Fruit fly (Drosophila melanogaster) whole organism, embryonic: ENCODE data around the gene DopEcR.
A peak's percentile ranks its signal among the peaks of the same experiment; 100 is the strongest.

ENCODE experiments used
- Bgb ChIP-seq: fragments of 200-800 bp; sonication (Bioruptor generic); IDR thresholded peaks from 2 replicates; pipeline ENCODE4 v1.3.6; 2022; ENCODE audit warnings: missing biosample characterization, missing genetic modification characterization; ENCODE audit not compliant: partially characterized antibody
- CG10431 ChIP-seq: fragments of 200-800 bp; sonication (Bioruptor generic); optimal IDR thresholded peaks from 3 replicates; lab custom pipeline; 2018; ENCODE audit warnings: missing biosample characterization, mild to moderate bottlenecking, missing genetic modification characterization
- CG10543 ChIP-seq: fragments of 200-800 bp; sonication (Bioruptor generic); optimal IDR thresholded peaks from 3 replicates; lab custom pipeline; 2017; ENCODE audit warnings: missing biosample characterization, mild to moderate bottlenecking, missing genetic modification characterization, moderate library complexity
- CG12155 ChIP-seq: fragments of 200-800 bp; sonication (Bioruptor generic); optimal IDR thresholded peaks from 3 replicates; lab custom pipeline; 2016; ENCODE audit warnings: missing biosample characterization, missing genetic modification characterization
- CG13287 ChIP-seq: fragments of 200-800 bp; sonication (Bioruptor generic); IDR thresholded peaks from 2 replicates; pipeline ENCODE4 v1.3.6; 2022; ENCODE audit warnings: missing biosample characterization, missing genetic modification characterization; ENCODE audit not compliant: partially characterized antibody
- CG32532 ChIP-seq: fragments of 200-800 bp; sonication (Bioruptor generic); IDR thresholded peaks from 2 replicates; pipeline ENCODE4 v1.3.6; 2022; ENCODE audit warnings: missing biosample characterization, missing genetic modification characterization
- CG33557 ChIP-seq: fragments of 200-800 bp; sonication (Bioruptor generic); optimal IDR thresholded peaks from 2 replicates; lab custom pipeline; 2019; ENCODE audit warnings: missing biosample characterization, mild to moderate bottlenecking, missing genetic modification characterization, moderate library complexity
- CG3726 ChIP-seq: fragments of 200-800 bp; sonication (Bioruptor generic); IDR thresholded peaks from 3 replicates; pipeline ENCODE4, ENCODE4 v1.3.6; 2022; ENCODE audit warnings: missing biosample characterization, missing genetic modification characterization
- CG3847 ChIP-seq: fragments of 200-800 bp; sonication (Bioruptor generic); IDR thresholded peaks from 2 replicates; pipeline ENCODE4 v1.3.6; 2022; ENCODE audit warnings: missing biosample characterization, missing genetic modification characterization
- CG3995 ChIP-seq: fragments of 200-800 bp; sonication (Bioruptor generic); optimal IDR thresholded peaks from 3 replicates; lab custom pipeline; 2016; ENCODE audit warnings: missing biosample characterization, missing genetic modification characterization
- CG6791 ChIP-seq: fragments of 200-800 bp; sonication (Bioruptor generic); IDR thresholded peaks from 3 replicates; pipeline ENCODE4 v1.3.6; 2022; ENCODE audit warnings: missing biosample characterization, missing genetic modification characterization; ENCODE audit not compliant: partially characterized antibody
- CG8281 ChIP-seq: fragments of 200-800 bp; sonication (Bioruptor generic); optimal IDR thresholded peaks from 2 replicates; lab custom pipeline; 2018; ENCODE audit warnings: missing biosample characterization, mild to moderate bottlenecking, missing genetic modification characterization, moderate library complexity
- CG8765 ChIP-seq: fragments of 200-800 bp; sonication (Bioruptor generic); IDR thresholded peaks from 2 replicates; pipeline ENCODE4 v1.3.6; 2022; ENCODE audit warnings: missing biosample characterization, missing genetic modification characterization
- CG9437 ChIP-seq: fragments of 200-800 bp; sonication (Bioruptor generic); optimal IDR thresholded peaks from 2 replicates; lab custom pipeline; 2018; ENCODE audit warnings: missing biosample characterization, mild to moderate bottlenecking, missing genetic modification characterization
- CG9727 ChIP-seq: fragments of 200-800 bp; sonication (Bioruptor generic); optimal IDR thresholded peaks from 3 replicates; lab custom pipeline; 2017; ENCODE audit warnings: missing biosample characterization, mild to moderate bottlenecking, missing genetic modification characterization
- Dfd ChIP-seq, 2 experiments: fragments of >200 bp; optimal IDR thresholded peaks; 2 replicates each; lab custom pipeline; 2017; ENCODE audit warnings: missing biosample characterization in 2 of 2, missing genetic modification characterization in 2 of 2
- Dp ChIP-seq: fragments of 200-800 bp; sonication (Bioruptor generic); optimal IDR thresholded peaks from 2 replicates; lab custom pipeline; 2018; ENCODE audit warnings: missing biosample characterization, mild to moderate bottlenecking, missing genetic modification characterization, moderate library complexity
- E2f2 ChIP-seq: fragments of 200-800 bp; sonication (Bioruptor generic); IDR thresholded peaks from 2 replicates; pipeline ENCODE4 v1.3.6; 2022; ENCODE audit warnings: missing biosample characterization, missing genetic modification characterization
- Med ChIP-seq: fragments of 200-800 bp; sonication (Bioruptor generic); peaks from one replicate; lab custom pipeline; 2016; ENCODE audit warnings: missing biosample characterization, missing genetic modification characterization, mild to moderate bottlenecking, inconsistent platforms, moderate library complexity
- Pdp1 ChIP-seq, 2 experiments: fragments of 200-800 bp; sonication (Bioruptor generic); optimal IDR thresholded peaks; 3 replicates each; lab custom pipeline; 2016; ENCODE audit warnings: missing biosample characterization in 2 of 2, missing genetic modification characterization in 2 of 2, mild to moderate bottlenecking in 1 of 2, moderate library complexity in 1 of 2
- Sox100B ChIP-seq: fragments of 200-800 bp; sonication (Bioruptor generic); optimal IDR thresholded peaks from 3 replicates; lab custom pipeline; 2018; ENCODE audit warnings: missing biosample characterization, mild to moderate bottlenecking, missing genetic modification characterization
- Sry-δ ChIP-seq: fragments of 200-800 bp; sonication (Bioruptor generic); optimal IDR thresholded peaks from 2 replicates; lab custom pipeline; 2016; ENCODE audit warnings: missing biosample characterization, missing genetic modification characterization
- Tbp ChIP-seq: fragments of >200 bp; optimal IDR thresholded peaks from 2 replicates; lab custom pipeline; 2018; ENCODE audit warnings: missing biosample characterization, missing genetic modification characterization
- Xrp1 ChIP-seq: fragments of 200-800 bp; sonication (Bioruptor generic); IDR thresholded peaks from 2 replicates; pipeline ENCODE4 v1.3.6; 2022; ENCODE audit warnings: missing biosample characterization, missing genetic modification characterization
- ap ChIP-seq: fragments of 200-800 bp; sonication (Bioruptor generic); IDR thresholded peaks from 2 replicates; pipeline ENCODE4 v1.3.6; 2022; ENCODE audit warnings: missing biosample characterization, missing genetic modification characterization
- ash1 ChIP-seq: fragments of 200-800 bp; sonication (Bioruptor generic); optimal IDR thresholded peaks from 2 replicates; lab custom pipeline; 2018; ENCODE audit warnings: missing biosample characterization, mild to moderate bottlenecking, missing genetic modification characterization
- bbx ChIP-seq: fragments of 200-800 bp; sonication (Bioruptor generic); IDR thresholded peaks from 2 replicates; pipeline ENCODE4 v1.3.6; 2022; ENCODE audit warnings: missing biosample characterization, missing genetic modification characterization; ENCODE audit not compliant: partially characterized antibody
- da ChIP-seq: fragments of 200-800 bp; sonication (Bioruptor generic); optimal IDR thresholded peaks from 2 replicates; lab custom pipeline; 2016; ENCODE audit warnings: missing biosample characterization, missing genetic modification characterization
- gsb-n ChIP-seq: fragments of 200-800 bp; sonication (Bioruptor generic); optimal IDR thresholded peaks from 3 replicates; lab custom pipeline; 2018; ENCODE audit warnings: missing biosample characterization, mild to moderate bottlenecking, missing genetic modification characterization
- lola ChIP-seq, 3 experiments: fragments of >200 bp in 2 of 3; fragments of 200-800 bp in 1 of 3; sonication (Bioruptor generic) in 1 of 3; optimal IDR thresholded peaks; 2 replicates each; lab custom pipeline; 2017 to 2019; ENCODE audit warnings: missing biosample characterization in 3 of 3, missing genetic modification characterization in 3 of 3, mild to moderate bottlenecking in 1 of 3, moderate library complexity in 1 of 3
- luna ChIP-seq: fragments of 200-800 bp; sonication (Bioruptor generic); optimal IDR thresholded peaks from 2 replicates; lab custom pipeline; 2016; ENCODE audit warnings: missing biosample characterization, missing genetic modification characterization
- oc ChIP-seq: fragments of 200-800 bp; sonication (Bioruptor generic); optimal IDR thresholded peaks from 2 replicates; lab custom pipeline; 2018; ENCODE audit warnings: missing biosample characterization, mild to moderate bottlenecking, missing genetic modification characterization, moderate library complexity
- odd ChIP-seq: fragments of 200-800 bp; sonication (Bioruptor generic); optimal IDR thresholded peaks from 2 replicates; lab custom pipeline; 2017; ENCODE audit warnings: missing biosample characterization, mild to moderate bottlenecking, missing genetic modification characterization
- pros ChIP-seq: fragments of 200-800 bp; sonication (Bioruptor generic); optimal IDR thresholded peaks from 3 replicates; lab custom pipeline; 2019; ENCODE audit warnings: missing biosample characterization, mild to moderate bottlenecking, missing genetic modification characterization, moderate library complexity
- ro ChIP-seq: fragments of 200-800 bp; sonication (Bioruptor generic); IDR thresholded peaks from 2 replicates; pipeline ENCODE4 v1.3.6; 2022; ENCODE audit warnings: missing biosample characterization, missing genetic modification characterization
- sens ChIP-seq: fragments of 200-800 bp; sonication (Bioruptor generic); peaks from one replicate; lab custom pipeline; 2016; ENCODE audit warnings: missing biosample characterization, missing genetic modification characterization
- slbo ChIP-seq: fragments of 200-800 bp; sonication (Bioruptor generic); IDR thresholded peaks from 2 replicates; pipeline ENCODE4 v1.3.6; 2022; ENCODE audit warnings: missing biosample characterization, missing genetic modification characterization
- trem ChIP-seq: fragments of 200-800 bp; optimal IDR thresholded peaks from 3 replicates; lab custom pipeline; 2019; ENCODE audit warnings: missing biosample characterization, mild to moderate bottlenecking, missing genetic modification characterization, moderate library complexity
- zf30C ChIP-seq: fragments of 200-800 bp; sonication (Bioruptor generic); optimal IDR thresholded peaks from 3 replicates; lab custom pipeline; 2018; ENCODE audit warnings: missing biosample characterization, mild to moderate bottlenecking, missing genetic modification characterization

DopEcR gene

dm6 chr3L:4426581-4426980 is 46.4 kb upstream of the DopEcR start (continued):
- no peak for TF ChIP-seq ash1
- TF ChIP-seq Dp (GFP tag; lab: Kevin White, UChicago) = peak; percentile 42
- no peak for TF ChIP-seq Sox100B (GFP tag; lab: Kevin White, UChicago)
- TF ChIP-seq luna (GFP tag; lab: Kevin White, UChicago) = no peak
- peak; percentile 54 for TF ChIP-seq Med
- TF ChIP-seq gsb-n = no peak
- TF ChIP-seq odd (GFP tag; lab: Kevin White, UChicago) = no peak
- TF ChIP-seq oc (tag; lab: Kevin White, UChicago) = no peak
- no peak for TF ChIP-seq CG12155 (GFP tag; lab: Kevin White, UChicago)
- TF ChIP-seq CG13287 = peak; percentile 20; the same call in 1 of the 2 replicates
- no peak for TF ChIP-seq CG32532
- no peak for TF ChIP-seq CG33557 (GFP tag; lab: Kevin White, UChicago)
- TF ChIP-seq CG6791 (GFP tag; lab: Robert Waterston, UW) = peak; percentile 28; the same call in 1 of the 3 replicates
- TF ChIP-seq da = no peak
- TF ChIP-seq CG3995 (GFP tag; lab: Kevin White, UChicago) = no peak
- TF ChIP-seq CG3847 (GFP tag; lab: Robert Waterston, UW) = no peak
- peak; percentile 54 for TF ChIP-seq Bgb (GFP tag; lab: Robert Waterston, UW)
- no peak for TF ChIP-seq CG10543 (GFP tag; lab: Kevin White, UChicago)
- 0 out of 2 replicates have a peak, but pooled peaks have one; percentile 2 for TF ChIP-seq slbo
- peak; percentile 8 for TF ChIP-seq CG8281 (tag; lab: Kevin White, UChicago)
- no peak for TF ChIP-seq trem (tag; lab: Kevin White, UChicago)
- TF ChIP-seq pros (GFP tag; lab: Kevin White, UChicago) = no peak
- no peak for TF ChIP-seq lola (GFP tag; optimal IDR thresholded peaks at IDR 0.05; lab: Kevin White, UChicago)
- no peak for TF ChIP-seq CG9727 (GFP tag; lab: Kevin White, UChicago)
- TF ChIP-seq bbx (GFP tag; lab: Robert Waterston, UW) = no peak
- no peak for TF ChIP-seq Sry-δ (GFP tag; lab: Kevin White, UChicago)
- no peak for TF ChIP-seq CG8765 (GFP tag; lab: Robert Waterston, UW)
- no peak for TF ChIP-seq ap (GFP tag; lab: Robert Waterston, UW)
- no peak for TF ChIP-seq zf30C (GFP tag; lab: Kevin White, UChicago)
- no peak for TF ChIP-seq Tbp (GFP tag; lab: Kevin White, UChicago)
- TF ChIP-seq CG10431 = no peak
- no peak for TF ChIP-seq Dfd (GFP tag; optimal IDR thresholded peaks at IDR 0.05; lab: Kevin White, UChicago)
- TF ChIP-seq CG9437 = no peak
- peak; percentile 59 for TF ChIP-seq sens (GFP tag; lab: Kevin White, UChicago)
- TF ChIP-seq E2f2 (GFP tag; lab: Robert Waterston, UW) = peak; percentile 48
- TF ChIP-seq, all 482 proteins: peak for 10

- TF ChIP-seq Pdp1 (GFP tag; optimal IDR thresholded peaks at IDR 0.05; lab: Kevin White, UChicago) (peak in 1 of 2 experiments; percentile 12), Xrp1 (GFP tag; lab: Robert Waterston, UW) (no peak), CG3726 (0 out of 3 replicates have a peak, but pooled peaks have one; percentile 12), ro (GFP tag; lab: Robert Waterston, UW) (no peak), Tbp (GFP tag; lab: Kevin White, UChicago) (no peak)
Observed at dm6 chr3L:4421362-4421761, 41.2 kb upstream of the DopEcR start, which contains the start of gene CG15020. Gene CG15020, plus strand, starts transcription at chr3L:4421662.
